Worm (Caenorhabditis elegans) whole organism, L1 larva: ENCODE measurements around the gene F53A9.9.

Experiments used
- C04F5.9 ChIP-seq: sonication (generic microtip); optimal IDR thresholded peaks from 2 replicates; lab custom pipeline; 2016; ENCODE audit warnings: missing genetic modification characterization, missing compliant biosample characterization
- C16A3.4 ChIP-seq: fragments of 150-350 bp; optimal IDR thresholded peaks from 2 replicates; lab custom pipeline; 2014; ENCODE audit warnings: missing biosample characterization, missing genetic modification characterization
- C34B4.2 ChIP-seq: sonication (generic microtip); optimal IDR thresholded peaks from 2 replicates; lab custom pipeline; 2017; ENCODE audit warnings: mild to moderate bottlenecking, missing genetic modification characterization, missing compliant biosample characterization
- Y116A8C.19 ChIP-seq: sonication (generic microtip); optimal IDR thresholded peaks from 2 replicates; lab custom pipeline; 2016; ENCODE audit warnings: missing compliant biosample characterization, missing genetic modification characterization, borderline replicate concordance
- aha-1 ChIP-seq: fragments of 150-350 bp; optimal IDR thresholded peaks from 2 replicates; lab custom pipeline; 2014; ENCODE audit warnings: missing biosample characterization, missing genetic modification characterization
- alr-1 ChIP-seq: fragments of 200-800 bp; sonication (Bioruptor generic); optimal IDR thresholded peaks from 2 replicates; lab custom pipeline; 2018; ENCODE audit warnings: borderline replicate concordance, mild to moderate bottlenecking, missing genetic modification characterization, missing compliant biosample characterization
- aly-2 ChIP-seq: fragments of 150-350 bp; optimal IDR thresholded peaks from 2 replicates; lab custom pipeline; 2014; ENCODE audit warnings: missing biosample characterization, missing genetic modification characterization
- ama-1 ChIP-seq: fragments of 150-350 bp; optimal IDR thresholded peaks from 2 replicates; lab custom pipeline; 2014
- ceh-8 ChIP-seq: fragments of 200-800 bp; sonication (Bioruptor generic); optimal IDR thresholded peaks from 2 replicates; lab custom pipeline; 2018; ENCODE audit warnings: mild to moderate bottlenecking, missing genetic modification characterization, moderate library complexity, missing compliant biosample characterization
- ceh-90 ChIP-seq: sonication (generic microtip); optimal IDR thresholded peaks from 2 replicates; lab custom pipeline; 2016; ENCODE audit warnings: missing genetic modification characterization, missing compliant biosample characterization
- ces-1 ChIP-seq: fragments of 150-350 bp; optimal IDR thresholded peaks from 2 replicates; lab custom pipeline; 2014; ENCODE audit warnings: missing biosample characterization, missing genetic modification reagents, missing genetic modification characterization
- dsc-1 ChIP-seq: sonication (generic microtip); optimal IDR thresholded peaks from 2 replicates; lab custom pipeline; 2016; ENCODE audit warnings: mild to moderate bottlenecking, missing genetic modification characterization, missing compliant biosample characterization
- efl-1 ChIP-seq, 4 experiments: fragments of 150-350 bp; optimal IDR thresholded peaks in 3 of 4; peaks in 1 of 4; 1 replicate in 1 of 4; 2 replicates in 3 of 4; lab custom pipeline; 2014; ENCODE audit warnings: missing biosample characterization in 2 of 4, missing genetic modification characterization in 2 of 4, missing genetic modification reagents in 2 of 4
- efl-3 ChIP-seq: fragments of 200-800 bp; sonication (Bioruptor generic); optimal IDR thresholded peaks from 2 replicates; lab custom pipeline; 2018; ENCODE audit warnings: mild to moderate bottlenecking, missing genetic modification characterization, missing compliant biosample characterization
- egl-27 ChIP-seq, 2 experiments: fragments of 150-350 bp in 1 of 2; sonication (generic microtip); optimal IDR thresholded peaks; 3 replicates each; lab custom pipeline; 2017 to 2018; ENCODE audit warnings: missing biosample characterization in 2 of 2, missing genetic modification characterization in 2 of 2, missing genetic modification reagents in 2 of 2
- elt-2 ChIP-seq: sonication (generic microtip); optimal IDR thresholded peaks from 2 replicates; lab custom pipeline; 2016; ENCODE audit warnings: missing genetic modification characterization, mild to moderate bottlenecking, inconsistent platforms, missing compliant biosample characterization, missing genetic modification reagents
- elt-3 ChIP-seq, 6 experiments: fragments of 150-350 bp in 1 of 6; sonication (generic microtip); optimal IDR thresholded peaks; 2 replicates each; lab custom pipeline; 2017 to 2018; ENCODE audit warnings: missing biosample characterization in 6 of 6, missing genetic modification characterization in 6 of 6, inconsistent platforms in 1 of 6
- ets-5 ChIP-seq: fragments of 200-800 bp; sonication (Bioruptor generic); IDR thresholded peaks from 2 replicates; pipeline ENCODE4 v1.3.6; 2022; ENCODE audit warnings: missing genetic modification characterization, missing compliant biosample characterization
- fkh-10 ChIP-seq: sonication (generic microtip); optimal IDR thresholded peaks from 2 replicates; lab custom pipeline; 2017; ENCODE audit warnings: missing biosample characterization, missing genetic modification reagents, missing genetic modification characterization
- hlh-17 ChIP-seq: fragments of 200-800 bp; sonication (Bioruptor generic); optimal IDR thresholded peaks from 2 replicates; lab custom pipeline; 2018; ENCODE audit warnings: missing genetic modification characterization, mild to moderate bottlenecking, missing compliant biosample characterization, moderate library complexity, borderline replicate concordance
- hlh-4 ChIP-seq: sonication (generic microtip); optimal IDR thresholded peaks from 2 replicates; lab custom pipeline; 2016; ENCODE audit warnings: mild to moderate bottlenecking, missing genetic modification characterization, missing compliant biosample characterization
- hpl-2 ChIP-seq: fragments of 150-350 bp; optimal IDR thresholded peaks from 2 replicates; lab custom pipeline; 2014; ENCODE audit warnings: missing biosample characterization, missing genetic modification reagents, missing genetic modification characterization
- jun-1 ChIP-seq: fragments of 150-350 bp; optimal IDR thresholded peaks from 2 replicates; lab custom pipeline; 2014; ENCODE audit warnings: missing biosample characterization, missing genetic modification reagents, missing genetic modification characterization
- lin-13 ChIP-seq: fragments of 150-350 bp; optimal IDR thresholded peaks from 2 replicates; lab custom pipeline; 2014; ENCODE audit warnings: missing biosample characterization, missing genetic modification reagents, missing genetic modification characterization
- lin-14 ChIP-seq: fragments of 200-800 bp; sonication (Bioruptor generic); optimal IDR thresholded peaks from 2 replicates; lab custom pipeline; 2018; ENCODE audit warnings: mild to moderate bottlenecking, missing genetic modification characterization, moderate library complexity, missing compliant biosample characterization
- lin-15B ChIP-seq: fragments of 150-350 bp; sonication (generic microtip); optimal IDR thresholded peaks from 3 replicates; lab custom pipeline; 2014; ENCODE audit warnings: missing biosample characterization, missing genetic modification characterization
- lin-35 ChIP-seq, 2 experiments: fragments of 150-350 bp; optimal IDR thresholded peaks; 2 replicates each; lab custom pipeline; 2014; ENCODE audit warnings: missing biosample characterization in 2 of 2, missing genetic modification characterization in 2 of 2, missing genetic modification reagents in 2 of 2
- lin-39 ChIP-seq: fragments of 150-350 bp; optimal IDR thresholded peaks from 2 replicates; lab custom pipeline; 2014; ENCODE audit warnings: missing biosample characterization, missing genetic modification reagents, missing genetic modification characterization
- lir-3 ChIP-seq: sonication (generic microtip); optimal IDR thresholded peaks from 2 replicates; lab custom pipeline; 2016; ENCODE audit warnings: mild to moderate bottlenecking, missing genetic modification characterization, moderate library complexity, missing compliant biosample characterization; ENCODE audit not compliant: poor library complexity
- lsy-2 ChIP-seq, 2 experiments: fragments of 150-350 bp; optimal IDR thresholded peaks; 2 replicates each; lab custom pipeline; 2014; ENCODE audit warnings: missing biosample characterization in 2 of 2, missing genetic modification characterization in 2 of 2
- mdl-1 ChIP-seq, 2 experiments: fragments of 150-350 bp; optimal IDR thresholded peaks; 2 replicates each; lab custom pipeline; 2014 to 2017; ENCODE audit warnings: missing biosample characterization in 2 of 2, missing genetic modification characterization in 2 of 2, inconsistent platforms in 1 of 2
- mep-1 ChIP-seq: fragments of 150-350 bp; optimal IDR thresholded peaks from 2 replicates; lab custom pipeline; 2014; ENCODE audit warnings: missing biosample characterization, missing genetic modification characterization
- nhr-20 ChIP-seq: sonication (generic microtip); optimal IDR thresholded peaks from 2 replicates; lab custom pipeline; 2016; ENCODE audit warnings: mild to moderate bottlenecking, missing genetic modification characterization, missing compliant biosample characterization
- nhr-71 ChIP-seq: sonication (generic microtip); optimal IDR thresholded peaks from 2 replicates; lab custom pipeline; 2016; ENCODE audit warnings: mild to moderate bottlenecking, missing genetic modification characterization, moderate library complexity, missing compliant biosample characterization
- nhr-84 ChIP-seq: sonication (generic microtip); optimal IDR thresholded peaks from 2 replicates; lab custom pipeline; 2017; ENCODE audit warnings: missing biosample characterization, missing genetic modification characterization
- nhr-85 ChIP-seq: sonication (generic microtip); peaks from one replicate; lab custom pipeline; 2016; ENCODE audit warnings: missing genetic modification characterization, inconsistent platforms, missing compliant biosample characterization
- pag-3 ChIP-seq: sonication (generic microtip); optimal IDR thresholded peaks from 2 replicates; lab custom pipeline; 2017; ENCODE audit warnings: missing genetic modification characterization, mild to moderate bottlenecking, missing compliant biosample characterization, antibody characterized with exemption, borderline replicate concordance; ENCODE audit not compliant: insufficient read depth
- pax-3 ChIP-seq: fragments of 200-800 bp; sonication (Bioruptor generic); optimal IDR thresholded peaks from 2 replicates; lab custom pipeline; 2018; ENCODE audit warnings: mild to moderate bottlenecking, missing genetic modification characterization, moderate library complexity, missing compliant biosample characterization
- pqm-1 ChIP-seq: sonication (generic microtip); optimal IDR thresholded peaks from 3 replicates; lab custom pipeline; 2017; ENCODE audit warnings: missing biosample characterization, missing genetic modification characterization
- sptf-1 ChIP-seq: fragments of 150-350 bp; optimal IDR thresholded peaks from 2 replicates; lab custom pipeline; 2014; ENCODE audit warnings: missing biosample characterization, missing genetic modification characterization
- tlp-1 ChIP-seq: fragments of 150-350 bp; optimal IDR thresholded peaks from 2 replicates; lab custom pipeline; 2014; ENCODE audit warnings: missing biosample characterization, missing genetic modification characterization
- unc-86 ChIP-seq: sonication (generic microtip); optimal IDR thresholded peaks from 2 replicates; lab custom pipeline; 2016; ENCODE audit warnings: missing genetic modification characterization, missing compliant biosample characterization
- zag-1 ChIP-seq: fragments of 150-350 bp; optimal IDR thresholded peaks from 2 replicates; lab custom pipeline; 2014; ENCODE audit warnings: missing biosample characterization, missing genetic modification characterization

F53A9.9 gene

DNA sequence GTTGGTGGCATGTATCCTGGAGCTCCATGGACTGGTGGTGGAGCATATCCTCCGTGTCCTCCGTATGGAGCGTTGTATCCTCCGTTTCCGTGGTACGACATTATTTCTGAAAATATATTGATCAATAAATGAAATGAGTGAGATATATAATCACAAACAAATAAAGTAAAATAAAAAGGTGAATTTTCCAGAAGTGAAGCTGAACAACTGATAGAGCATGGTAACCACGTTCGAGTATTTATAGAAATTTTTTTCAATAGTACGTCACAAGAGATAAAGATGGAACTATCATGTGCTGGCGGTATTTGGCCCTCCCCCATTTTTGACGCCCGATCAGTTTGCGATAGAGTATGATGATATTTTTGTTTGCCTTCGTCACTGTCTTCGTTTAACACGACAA lies 3.7 kb downstream of the F53A9.9 start, which contains the start of gene F53A9.7:
TSS of gene F53A9.7 (minus strand) at position 101 of the 400 bp plus-strand sequence.
- TF ChIP-seq nhr-85 (peak; percentile 35), lin-15B (tag; lab: Kevin White, UChicago) (no peak)

DNA sequence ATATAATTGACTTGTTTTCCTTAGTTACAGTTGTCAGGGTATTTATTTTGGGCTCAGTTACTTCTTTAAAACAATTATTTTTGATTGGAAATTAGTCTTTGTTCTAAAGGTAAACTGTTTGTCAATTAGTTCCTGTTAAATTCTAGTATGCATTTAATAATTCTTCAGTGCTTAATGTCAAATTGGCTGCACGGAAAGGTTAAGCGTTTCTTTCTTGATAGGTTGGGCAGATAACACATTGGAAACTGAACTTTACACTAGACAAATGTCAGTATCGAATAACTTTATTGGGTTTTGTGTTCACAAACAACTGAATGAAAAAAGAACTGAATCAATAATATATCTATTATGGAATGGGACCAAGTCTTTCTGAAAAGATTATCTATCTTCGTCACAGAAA lies 5.7 kb downstream of the F53A9.9 start:
- no peak for TF ChIP-seq sptf-1 (tag; lab: Kevin White, UChicago)
- TF ChIP-seq ceh-8 (GFP tag; lab: Kevin White, UChicago), result no peak
- TF ChIP-seq egl-27 (tag; optimal IDR thresholded peaks at IDR 0.05; lab: Kevin White, UChicago), result no peak
- TF ChIP-seq tlp-1 (tag; lab: Kevin White, UChicago), result no peak
- no peak for TF ChIP-seq pag-3 (tag; lab: Kevin White, UChicago)
- TF ChIP-seq lin-14 (GFP tag; lab: Kevin White, UChicago), result no peak
- TF ChIP-seq alr-1 (tag; lab: Kevin White, UChicago), result no peak
- TF ChIP-seq pax-3, result no peak
- TF ChIP-seq nhr-71 (tag; lab: Kevin White, UChicago), result no peak
- TF ChIP-seq jun-1 (tag; lab: Kevin White, UChicago), result no peak
- TF ChIP-seq efl-3, result no peak
- TF ChIP-seq C04F5.9 (tag; lab: Kevin White, UChicago), result no peak
- TF ChIP-seq lin-39, result no peak
- TF ChIP-seq zag-1 (tag; lab: Kevin White, UChicago), result no peak
- TF ChIP-seq Y116A8C.19 (tag; lab: Kevin White, UChicago), result no peak
- no peak for TF ChIP-seq C34B4.2
- TF ChIP-seq ama-1 (lab: Kevin White, UChicago), result no peak

DNA sequence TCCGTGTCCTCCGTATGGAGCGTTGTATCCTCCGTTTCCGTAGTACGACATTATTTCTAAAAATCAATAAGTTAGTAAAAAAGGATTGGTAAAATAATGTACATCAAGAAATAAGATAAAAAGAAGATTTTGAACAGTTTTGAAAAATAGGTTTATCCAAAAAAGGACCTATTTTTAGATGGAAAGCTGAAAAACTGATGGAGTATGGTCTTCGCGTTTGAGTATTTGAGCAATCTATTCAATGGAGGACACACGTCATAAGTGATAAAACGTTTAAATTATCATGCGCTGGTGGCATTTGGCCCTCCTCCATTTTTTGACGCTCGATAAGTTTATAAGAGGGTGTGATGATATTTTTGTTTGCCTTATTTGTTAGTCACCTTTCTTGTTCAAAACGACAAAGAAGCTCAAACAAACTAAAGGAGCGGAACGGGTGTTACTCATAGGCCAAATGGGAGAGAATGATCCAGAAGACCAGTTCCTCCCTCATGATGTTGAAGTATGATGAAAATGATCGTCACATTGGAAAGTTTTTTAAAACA lies 6.7 kb downstream of the F53A9.9 start, which contains the start of gene F53A9.6:
TSS of gene F53A9.6 (minus strand) at position 51 of the 542 bp plus-strand sequence.
- TF ChIP-seq C16A3.4 (no peak), mdl-1 (tag; optimal IDR thresholded peaks at IDR 0.05; lab: Kevin White, UChicago) (no peak), jun-1 (tag; lab: Kevin White, UChicago) (no peak), egl-27 (tag; optimal IDR thresholded peaks at IDR 0.05; lab: Kevin White, UChicago) (no peak), ceh-90 (tag; lab: Kevin White, UChicago) (no peak), elt-2 (peak; percentile 64), aha-1 (tag; lab: Kevin White, UChicago) (no peak), nhr-20 (no peak), efl-1 (optimal IDR thresholded peaks at IDR 0.05; lab: Kevin White, UChicago) (no peak), efl-1 (GFP tag; optimal IDR thresholded peaks at IDR 0.05 in 1 of 2; lab: Kevin White, UChicago) (peak in 1 of 2 experiments; percentile 74), unc-86 (tag; lab: Kevin White, UChicago) (no peak), hlh-17 (no peak), mep-1 (tag; lab: Kevin White, UChicago) (no peak), elt-3 (tag; optimal IDR thresholded peaks at IDR 0.05; lab: Kevin White, UChicago) (no peak)
- TF ChIP-seq, all 84 proteins: peak for 2

DNA sequence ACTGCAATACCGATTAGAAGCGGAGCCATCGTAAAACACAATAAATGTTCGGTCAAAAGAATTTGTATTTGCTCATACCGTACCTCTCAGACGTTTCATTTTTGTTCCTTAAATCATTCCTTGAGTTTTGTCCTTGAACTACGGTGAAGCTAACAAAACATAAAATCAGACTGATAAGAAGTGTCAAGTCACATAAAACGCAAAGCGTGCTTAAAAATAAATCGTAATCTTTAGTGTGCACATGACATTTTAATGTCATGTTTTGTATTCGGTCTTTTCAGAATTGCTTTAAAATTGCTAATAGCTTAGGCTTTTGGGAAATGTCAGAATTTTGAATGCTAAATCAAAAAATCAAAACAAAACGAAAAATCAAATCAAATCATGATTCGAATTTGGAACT lies 7.9 kb downstream of the F53A9.9 start:
- TF ChIP-seq nhr-84 (tag; lab: Kevin White, UChicago) (no peak), dsc-1 (tag; lab: Kevin White, UChicago) (no peak), elt-2 (peak; percentile 81), fkh-10 (GFP tag; lab: Kevin White, UChicago) (no peak), nhr-20 (peak; percentile 31), hpl-2 (GFP tag; lab: Kevin White, UChicago) (no peak), tlp-1 (tag; lab: Kevin White, UChicago) (no peak), aly-2 (tag; lab: Kevin White, UChicago) (no peak), hlh-4 (tag; lab: Kevin White, UChicago) (no peak), C34B4.2 (no peak), lsy-2 (tag; optimal IDR thresholded peaks at IDR 0.05; lab: Kevin White, UChicago) (no peak), lir-3 (tag; lab: Kevin White, UChicago) (no peak), ama-1 (lab: Kevin White, UChicago) (no peak), lin-35 (GFP tag; optimal IDR thresholded peaks at IDR 0.05; lab: Kevin White, UChicago) (peak in 1 of 2 experiments; percentile 39), ets-5 (GFP tag; lab: Robert Waterston, UW) (no peak), egl-27 (tag; optimal IDR thresholded peaks at IDR 0.05; lab: Kevin White, UChicago) (no peak), pqm-1 (tag; lab: Kevin White, UChicago) (no peak), lin-13 (GFP tag; lab: Kevin White, UChicago) (no peak), ces-1 (GFP tag; lab: Kevin White, UChicago) (no peak)
